Fruit fly (Drosophila melanogaster): ENCODE results near the gene dsb.
A peak's percentile ranks its signal among the peaks of the same experiment; 100 is the strongest.

The dsb gene

DNA sequence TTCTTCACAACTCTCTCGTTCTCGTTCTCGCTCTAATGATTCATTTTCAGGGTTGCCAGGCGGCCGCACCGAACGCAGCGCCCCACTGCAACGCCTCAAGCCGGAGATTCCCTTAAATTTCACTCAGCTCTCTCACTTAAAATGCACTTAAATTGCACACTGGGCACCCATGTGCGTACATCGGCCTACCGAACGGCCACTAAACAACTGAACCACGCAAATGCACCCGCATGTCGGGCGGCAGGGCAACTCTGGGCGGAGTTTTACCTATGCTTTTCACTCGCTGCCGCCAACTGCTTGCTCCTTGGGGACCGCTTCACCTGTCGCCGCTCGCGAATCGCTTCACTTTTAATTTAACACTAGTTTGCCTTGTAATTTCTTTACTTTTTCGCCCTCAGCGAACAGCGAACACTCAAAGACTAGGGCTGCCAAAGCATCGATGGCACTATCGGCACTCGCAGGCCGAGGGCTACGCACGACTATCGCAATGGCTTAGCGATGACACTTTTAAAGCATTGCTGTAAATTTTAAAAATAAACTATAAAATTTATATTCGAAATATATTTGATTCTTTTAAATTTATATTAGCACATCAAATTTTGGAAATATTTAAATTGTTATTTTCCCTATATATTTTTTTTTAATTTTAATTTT lies 48.1 kb downstream of the dsb start, which contains the start of gene Rap1 (continued):
- TF ChIP-seq Opbp (GFP tag; IDR thresholded peaks at IDR 0.05; ENCODE audit: partially characterized antibody) (peak; percentile 95), gro (GFP tag; optimal IDR thresholded peaks at IDR 0.05) (peak; percentile 40), CG8290 (GFP tag; optimal IDR thresholded peaks at IDR 0.05) (peak; percentile 85), CG8290 (tag; optimal IDR thresholded peaks at IDR 0.05) (peak in 1 of 2 experiments; percentile 55), so (GFP tag; IDR thresholded peaks at IDR 0.05) (peak; percentile 48; the same call in 1 of the 3 replicates), CG9215 (GFP tag; IDR thresholded peaks at IDR 0.05) (peak; percentile 82), rib (GFP tag; IDR thresholded peaks at IDR 0.05) (no peak), her (GFP tag; optimal IDR thresholded peaks at IDR 0.05) (peak; percentile 53), gce (GFP tag; IDR thresholded peaks at IDR 0.05) (no peak), CG9727 (GFP tag; optimal IDR thresholded peaks at IDR 0.05) (peak; percentile 86), sens-2 (GFP tag; IDR thresholded peaks at IDR 0.05) (no peak; the same call in 1 of the 2 replicates), fd96Cb (tag; optimal IDR thresholded peaks at IDR 0.05) (no peak), CG14667 (GFP tag; IDR thresholded peaks at IDR 0.05) (peak; percentile 74), jigr1 (GFP tag; IDR thresholded peaks at IDR 0.05) (peak; percentile 78; the same call in 2 of the 3 replicates), Lim3 (GFP tag; IDR thresholded peaks at IDR 0.05) (no peak), CG15696 (tag; optimal IDR thresholded peaks at IDR 0.05) (peak; percentile 70), cg (GFP tag; optimal IDR thresholded peaks at IDR 0.05) (peak; percentile 58), slbo (GFP tag; IDR thresholded peaks at IDR 0.05) (peak; percentile 93), CG7745 (tag; optimal IDR thresholded peaks at IDR 0.05) (no peak), Bgb (GFP tag; IDR thresholded peaks at IDR 0.05; ENCODE audit: partially characterized antibody) (peak; percentile 94), CG4360 (GFP tag; IDR thresholded peaks at IDR 0.05) (no peak), CG2875 (GFP tag; optimal IDR thresholded peaks at IDR 0.05) (peak; percentile 21), CG3163 (GFP tag; optimal IDR thresholded peaks at IDR 0.05) (peak; percentile 31), crc (GFP tag; optimal IDR thresholded peaks at IDR 0.05) (peak; percentile 27), CG17361 (GFP tag; IDR thresholded peaks at IDR 0.05) (peak; percentile 91), Lpt (GFP tag; optimal IDR thresholded peaks at IDR 0.05) (no peak), ERR (GFP tag; optimal IDR thresholded peaks at IDR 0.05) (peak; percentile 35), CG8281 (tag; optimal IDR thresholded peaks at IDR 0.05) (no peak), Ets97D (GFP tag; optimal IDR thresholded peaks at IDR 0.05) (peak; percentile 63), BEAF-32 (GFP tag; optimal IDR thresholded peaks at IDR 0.05) (peak; percentile 91), CG6689 (GFP tag; IDR thresholded peaks at IDR 0.05) (peak; percentile 57), mld (GFP tag; IDR thresholded peaks at IDR 0.05; ENCODE audit: partially characterized antibody) (peak; percentile 88), Mad (GFP tag; optimal IDR thresholded peaks at IDR 0.05) (peak; percentile 2), CG8388 (GFP tag; optimal IDR thresholded peaks at IDR 0.05) (no peak), ATbp (GFP tag; optimal IDR thresholded peaks at IDR 0.05) (no peak), CG8478 (optimal IDR thresholded peaks at IDR 0.05) (peak; percentile 47), Bteb2 (GFP tag; optimal IDR thresholded peaks at IDR 0.05) (no peak), Hr39 (optimal IDR thresholded peaks at IDR 0.05) (no peak), CG4404 (GFP tag; IDR thresholded peaks at IDR 0.05) (peak; percentile 80), CG5245 (GFP tag; optimal IDR thresholded peaks at IDR 0.05) (peak; percentile 21), CG6654 (GFP tag; optimal IDR thresholded peaks at IDR 0.05) (peak; percentile 14), CG6254 (GFP tag; optimal IDR thresholded peaks at IDR 0.05) (peak; percentile 5), CG2202 (tag; optimal IDR thresholded peaks at IDR 0.05) (no peak), CG18599 (GFP tag; optimal IDR thresholded peaks at IDR 0.05) (peak; percentile 71), dimm (GFP tag; IDR thresholded peaks at IDR 0.05) (no peak), CG4854 (GFP tag; optimal IDR thresholded peaks at IDR 0.05) (peak; percentile 7), NC2β (GFP tag; optimal IDR thresholded peaks at IDR 0.05) (peak; percentile 36), dm (GFP tag; optimal IDR thresholded peaks at IDR 0.05) (peak; percentile 47), eyg (GFP tag; optimal IDR thresholded peaks at IDR 0.05) (peak; percentile 34), CG2116 (GFP tag; optimal IDR thresholded peaks at IDR 0.05) (peak; percentile 39), CG1024 (GFP tag; IDR thresholded peaks at IDR 0.05) (peak; percentile 52; the same call in 1 of the 2 replicates)

Data from whole organism, embryonic.